Fruit fly (Drosophila melanogaster) whole organism, embryonic: Measurements from ENCODE around the gene mRpS26.

Experiments used
- Ada2b ChIP-seq: fragments of 200-800 bp; sonication (Bioruptor generic); IDR thresholded peaks from 2 replicates; pipeline ENCODE4 v1.3.6; 2022; ENCODE audit warnings: missing biosample characterization, missing genetic modification characterization
- B-H2 ChIP-seq: fragments of 200-800 bp; sonication (Bioruptor generic); optimal IDR thresholded peaks from 2 replicates; lab custom pipeline; 2018; ENCODE audit warnings: missing biosample characterization, mild to moderate bottlenecking, missing genetic modification characterization
- Blimp-1 ChIP-seq: fragments of 200-800 bp; sonication (Bioruptor generic); optimal IDR thresholded peaks from 3 replicates; lab custom pipeline; 2018; ENCODE audit warnings: missing biosample characterization, missing genetic modification characterization, mild to moderate bottlenecking, moderate library complexity, missing genetic modification reagents
- BtbVII ChIP-seq: fragments of 200-800 bp; sonication (Bioruptor generic); optimal IDR thresholded peaks from 3 replicates; lab custom pipeline; 2017; ENCODE audit warnings: missing biosample characterization, mild to moderate bottlenecking, missing genetic modification characterization
- CG10147 ChIP-seq: fragments of 200-800 bp; sonication (Bioruptor generic); optimal IDR thresholded peaks from 2 replicates; lab custom pipeline; 2019; ENCODE audit warnings: missing biosample characterization, mild to moderate bottlenecking, missing genetic modification characterization, moderate library complexity
- CG10267 ChIP-seq: fragments of 200-800 bp; sonication (Bioruptor generic); optimal IDR thresholded peaks from 2 replicates; lab custom pipeline; 2018; ENCODE audit warnings: missing biosample characterization, mild to moderate bottlenecking, missing genetic modification characterization, moderate library complexity
- CG10959 ChIP-seq: fragments of 200-800 bp; sonication (Bioruptor generic); IDR thresholded peaks from 2 replicates; pipeline ENCODE4 v1.3.6; 2022; ENCODE audit warnings: missing biosample characterization, missing genetic modification characterization
- CG11695 ChIP-seq: fragments of 200-800 bp; sonication (Bioruptor generic); IDR thresholded peaks from 3 replicates; pipeline ENCODE4 v1.3.6; 2022; ENCODE audit warnings: missing biosample characterization, missing genetic modification characterization
- CG11696 ChIP-seq: fragments of 200-800 bp; sonication (Bioruptor generic); IDR thresholded peaks from 2 replicates; pipeline ENCODE4 v1.3.6; 2022; ENCODE audit warnings: missing biosample characterization, missing genetic modification characterization
- CG14710 ChIP-seq: fragments of 200-800 bp; sonication (Bioruptor generic); optimal IDR thresholded peaks from 3 replicates; lab custom pipeline; 2019; ENCODE audit warnings: missing biosample characterization, mild to moderate bottlenecking, missing genetic modification characterization, moderate library complexity
- CG15479 ChIP-seq: fragments of 200-800 bp; sonication (Bioruptor generic); optimal IDR thresholded peaks from 3 replicates; lab custom pipeline; 2019; ENCODE audit warnings: missing biosample characterization, mild to moderate bottlenecking, missing genetic modification characterization, moderate library complexity
- CG17385 ChIP-seq: fragments of 200-800 bp; sonication (Bioruptor generic); optimal IDR thresholded peaks from 3 replicates; lab custom pipeline; 2018; ENCODE audit warnings: missing biosample characterization, mild to moderate bottlenecking, missing genetic modification characterization
- CG1832 ChIP-seq: fragments of 200-800 bp; sonication (Bioruptor generic); optimal IDR thresholded peaks from 2 replicates; lab custom pipeline; 2017; ENCODE audit warnings: missing biosample characterization, mild to moderate bottlenecking, missing genetic modification characterization, inconsistent platforms
- CG2712 ChIP-seq: fragments of 200-800 bp; optimal IDR thresholded peaks from 3 replicates; lab custom pipeline; 2019; ENCODE audit warnings: missing biosample characterization, mild to moderate bottlenecking, missing genetic modification characterization, moderate library complexity
- CG32767 ChIP-seq: fragments of 200-800 bp; sonication (Bioruptor generic); IDR thresholded peaks from 2 replicates; pipeline ENCODE4 v1.3.6; 2022; ENCODE audit warnings: missing biosample characterization, missing genetic modification characterization
- CG4820 ChIP-seq: fragments of 200-800 bp; sonication (Bioruptor generic); optimal IDR thresholded peaks from 3 replicates; lab custom pipeline; 2016; ENCODE audit warnings: missing biosample characterization, missing genetic modification characterization
- CG5245 ChIP-seq: fragments of 200-800 bp; sonication (Bioruptor generic); optimal IDR thresholded peaks from 3 replicates; lab custom pipeline; 2016; ENCODE audit warnings: missing biosample characterization, missing genetic modification characterization
- CG9437 ChIP-seq: fragments of 200-800 bp; sonication (Bioruptor generic); optimal IDR thresholded peaks from 2 replicates; lab custom pipeline; 2018; ENCODE audit warnings: missing biosample characterization, mild to moderate bottlenecking, missing genetic modification characterization
- CG9797 ChIP-seq: fragments of 200-800 bp; sonication (Bioruptor generic); optimal IDR thresholded peaks from 3 replicates; lab custom pipeline; 2018; ENCODE audit warnings: missing biosample characterization, mild to moderate bottlenecking, missing genetic modification characterization
- Camta ChIP-seq: fragments of 200-800 bp; sonication (Bioruptor generic); optimal IDR thresholded peaks from 2 replicates; lab custom pipeline; 2016; ENCODE audit warnings: missing biosample characterization, missing genetic modification characterization
- Chrac-16 ChIP-seq: fragments of 200-800 bp; sonication (Bioruptor generic); optimal IDR thresholded peaks from 3 replicates; lab custom pipeline; 2016; ENCODE audit warnings: missing biosample characterization, missing genetic modification characterization
- CkIIα-i1 ChIP-seq: fragments of 200-800 bp; sonication (Bioruptor generic); IDR thresholded peaks from 2 replicates; pipeline ENCODE4 v1.3.6; 2022; ENCODE audit warnings: missing biosample characterization, missing genetic modification characterization
- Deaf1 ChIP-seq: fragments of 200-800 bp; optimal IDR thresholded peaks from 3 replicates; lab custom pipeline; 2019; ENCODE audit warnings: missing biosample characterization, mild to moderate bottlenecking, missing genetic modification characterization, moderate library complexity
- Dll ChIP-seq: fragments of 200-800 bp; sonication (Bioruptor generic); IDR thresholded peaks from 4 replicates; pipeline ENCODE4 v1.3.6; 2022; ENCODE audit warnings: missing biosample characterization, missing genetic modification characterization; ENCODE audit not compliant: partially characterized antibody
- Drgx ChIP-seq: fragments of 200-800 bp; sonication (Bioruptor generic); IDR thresholded peaks from 2 replicates; pipeline ENCODE4 v1.3.6; 2022; ENCODE audit warnings: missing biosample characterization, missing genetic modification characterization
- Ets65A ChIP-seq: fragments of 200-800 bp; sonication (Bioruptor generic); peaks from one replicate; lab custom pipeline; 2016; ENCODE audit warnings: missing biosample characterization, missing genetic modification characterization
- HHEX ChIP-seq: fragments of 200-800 bp; sonication (Bioruptor generic); optimal IDR thresholded peaks from 3 replicates; lab custom pipeline; 2017; ENCODE audit warnings: missing biosample characterization, mild to moderate bottlenecking, missing genetic modification characterization, missing genetic modification reagents
- HLHmδ ChIP-seq: fragments of 200-800 bp; sonication (Bioruptor generic); optimal IDR thresholded peaks from 2 replicates; lab custom pipeline; 2018; ENCODE audit warnings: missing biosample characterization, mild to moderate bottlenecking, missing genetic modification characterization, moderate library complexity
- HmgZ ChIP-seq: fragments of 200-800 bp; sonication (Bioruptor generic); optimal IDR thresholded peaks from 2 replicates; lab custom pipeline; 2018; ENCODE audit warnings: missing biosample characterization, mild to moderate bottlenecking, missing genetic modification characterization
- Hr78 ChIP-seq, 2 experiments: fragments of 200-800 bp in 1 of 2; fragments of >200 bp in 1 of 2; sonication (Bioruptor generic) in 1 of 2; optimal IDR thresholded peaks; 2 replicates each; lab custom pipeline; 2017 to 2019; ENCODE audit warnings: missing biosample characterization in 2 of 2, missing genetic modification characterization in 2 of 2, mild to moderate bottlenecking in 1 of 2, moderate library complexity in 1 of 2
- Six4 ChIP-seq: fragments of 200-800 bp; sonication (Bioruptor generic); optimal IDR thresholded peaks from 2 replicates; lab custom pipeline; 2016; ENCODE audit warnings: missing biosample characterization, missing genetic modification characterization
- Sox100B ChIP-seq: fragments of 200-800 bp; sonication (Bioruptor generic); optimal IDR thresholded peaks from 3 replicates; lab custom pipeline; 2018; ENCODE audit warnings: missing biosample characterization, mild to moderate bottlenecking, missing genetic modification characterization
- bcd ChIP-seq: fragments of 200-800 bp; sonication (Bioruptor generic); optimal IDR thresholded peaks from 2 replicates; lab custom pipeline; 2017; ENCODE audit warnings: missing biosample characterization, mild to moderate bottlenecking, missing genetic modification characterization
- bsh ChIP-seq, 2 experiments: fragments of 200-800 bp; sonication (Bioruptor generic); optimal IDR thresholded peaks; 2 replicates each; lab custom pipeline; 2017 to 2018; ENCODE audit warnings: mild to moderate bottlenecking in 2 of 2, missing biosample characterization in 2 of 2, missing genetic modification characterization in 2 of 2, moderate library complexity in 1 of 2
- cg ChIP-seq: fragments of 200-800 bp; sonication (Bioruptor generic); optimal IDR thresholded peaks from 3 replicates; lab custom pipeline; 2019; ENCODE audit warnings: missing biosample characterization, mild to moderate bottlenecking, missing genetic modification characterization, moderate library complexity
- chinmo ChIP-seq: fragments of 200-800 bp; sonication (Bioruptor generic); IDR thresholded peaks from 4 replicates; pipeline ENCODE4 v1.3.6; 2022; ENCODE audit warnings: missing biosample characterization, missing genetic modification characterization; ENCODE audit not compliant: partially characterized antibody
- crp ChIP-seq, 2 experiments: fragments of 200-800 bp; sonication (Bioruptor generic); optimal IDR thresholded peaks; 2 replicates in 1 of 2; 3 replicates in 1 of 2; lab custom pipeline; 2017; ENCODE audit warnings: missing biosample characterization in 2 of 2, missing genetic modification characterization in 2 of 2, mild to moderate bottlenecking in 1 of 2, moderate library complexity in 1 of 2
- cwo ChIP-seq: fragments of 200-800 bp; sonication (Bioruptor generic); optimal IDR thresholded peaks from 3 replicates; lab custom pipeline; 2017; ENCODE audit warnings: missing biosample characterization, missing genetic modification characterization, mild to moderate bottlenecking, moderate library complexity, missing genetic modification reagents
- ewg ChIP-seq: fragments of 200-800 bp; sonication (Bioruptor generic); optimal IDR thresholded peaks from 3 replicates; lab custom pipeline; 2017; ENCODE audit warnings: mild to moderate bottlenecking, missing biosample characterization, missing genetic modification reagents, missing genetic modification characterization
- fd96Cb ChIP-seq: fragments of 200-800 bp; sonication (Bioruptor generic); optimal IDR thresholded peaks from 2 replicates; lab custom pipeline; 2018; ENCODE audit warnings: missing biosample characterization, mild to moderate bottlenecking, missing genetic modification characterization, moderate library complexity
- gem ChIP-seq: fragments of 200-800 bp; sonication (Bioruptor generic); optimal IDR thresholded peaks from 2 replicates; lab custom pipeline; 2019; ENCODE audit warnings: missing biosample characterization, mild to moderate bottlenecking, missing genetic modification characterization, moderate library complexity
- klu ChIP-seq: fragments of 200-800 bp; sonication (Bioruptor generic); IDR thresholded peaks from 2 replicates; pipeline ENCODE4 v1.3.6; 2022; ENCODE audit warnings: missing biosample characterization, missing genetic modification characterization
- nerfin-1 ChIP-seq: fragments of 200-800 bp; sonication (Bioruptor generic); optimal IDR thresholded peaks from 3 replicates; lab custom pipeline; 2019; ENCODE audit warnings: missing biosample characterization, mild to moderate bottlenecking, missing genetic modification characterization, moderate library complexity
- org-1 ChIP-seq: fragments of 200-800 bp; sonication (Bioruptor generic); optimal IDR thresholded peaks from 2 replicates; lab custom pipeline; 2017; ENCODE audit warnings: missing biosample characterization, missing genetic modification characterization
- pan ChIP-seq, 4 experiments: fragments of >200 bp in 3 of 4; fragments of 200-800 bp in 1 of 4; sonication (Bioruptor generic) in 1 of 4; optimal IDR thresholded peaks in 3 of 4; IDR thresholded peaks in 1 of 4; 2 replicates each; pipeline versions ENCODE4 v1.3.6 to Lab custom; 2017 to 2022; ENCODE audit warnings: missing biosample characterization in 2 of 4, missing genetic modification characterization in 2 of 4, mixed read lengths in 1 of 4
- pum ChIP-seq: fragments of 200-800 bp; sonication (Bioruptor generic); optimal IDR thresholded peaks from 2 replicates; lab custom pipeline; 2016; ENCODE audit warnings: missing biosample characterization, missing genetic modification characterization
- toy ChIP-seq: fragments of 200-800 bp; sonication (Bioruptor generic); IDR thresholded peaks from 2 replicates; pipeline ENCODE4 v1.3.6; 2022; ENCODE audit warnings: missing biosample characterization, missing genetic modification characterization

mRpS26 gene

DNA sequence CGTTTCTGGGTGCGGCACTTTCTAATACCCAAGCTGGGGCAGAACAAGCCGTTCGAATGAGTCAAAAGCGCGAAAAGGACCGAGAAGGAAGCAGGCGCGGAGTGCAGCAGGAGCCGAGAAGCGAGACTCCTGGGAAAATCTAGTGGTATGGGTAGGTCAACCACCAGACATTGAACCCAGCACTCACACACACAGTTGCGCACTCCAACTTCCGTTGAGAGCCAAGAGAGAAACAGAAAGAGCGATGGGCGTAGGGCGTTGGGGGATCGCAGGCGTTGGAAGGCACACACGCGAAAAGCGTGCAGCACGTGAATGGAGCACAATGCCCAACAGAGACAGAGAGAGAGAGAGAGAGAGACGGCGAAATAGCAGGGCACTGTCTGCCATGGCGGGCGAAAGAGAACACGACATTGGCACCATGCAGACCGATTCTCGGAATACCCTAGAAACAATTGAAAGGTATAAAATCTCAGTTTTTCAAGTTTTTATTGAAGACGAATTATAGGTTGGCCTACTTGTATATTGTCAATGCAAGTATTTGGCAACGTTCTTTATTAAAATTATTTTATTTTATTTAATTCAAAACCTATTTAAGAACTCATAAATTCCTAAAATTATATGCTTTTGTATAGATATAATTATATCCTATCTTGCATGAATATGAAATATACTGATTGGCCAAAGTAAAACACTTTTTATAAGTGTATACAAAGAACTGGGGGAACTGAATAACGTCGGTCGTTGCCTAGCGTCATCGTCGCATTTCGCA, 28.5 kb upstream of the mRpS26 start (continued):
- TF ChIP-seq CG9797 (GFP tag; lab: Kevin White, UChicago) (no peak), pum (GFP tag; lab: Kevin White, UChicago) (no peak), CG10959 (GFP tag; lab: Robert Waterston, UW) (no peak), cg (GFP tag; lab: Kevin White, UChicago) (peak; percentile 3), CG32767 (GFP tag; lab: Robert Waterston, UW) (no peak), Deaf1 (peak; percentile 18), BtbVII (GFP tag; lab: Kevin White, UChicago) (peak; percentile 6), CG10267 (tag; lab: Kevin White, UChicago) (peak; percentile 38), CG2712 (tag; lab: Kevin White, UChicago) (peak; percentile 72), org-1 (peak; percentile 33), CG11695 (peak; percentile 65; the same call in 2 of the 3 replicates), Blimp-1 (GFP tag; lab: Kevin White, UChicago) (peak; percentile 23), nerfin-1 (tag; lab: Kevin White, UChicago) (no peak), cwo (GFP tag; lab: Kevin White, UChicago) (peak; percentile 83), toy (no peak), CG15479 (GFP tag; lab: Kevin White, UChicago) (no peak), Sox100B (GFP tag; lab: Kevin White, UChicago) (peak; percentile 69), CG9437 (peak; percentile 28), ewg (GFP tag; lab: Kevin White, UChicago) (peak; percentile 24), pan (optimal IDR thresholded peaks at IDR 0.05; lab: Kevin White, UChicago) (no peak), pan (GFP tag; optimal IDR thresholded peaks at IDR 0.05 in 1 of 2, IDR thresholded peaks at IDR 0.05 in 1 of 2) (no peak), CG5245 (GFP tag; lab: Kevin White, UChicago) (peak; percentile 4), CG4820 (GFP tag; lab: Kevin White, UChicago) (no peak), Hr78 (GFP tag; optimal IDR thresholded peaks at IDR 0.05; lab: Kevin White, UChicago) (peak in 1 of 2 experiments; percentile 25), Ets65A (peak; percentile 68), HLHmδ (GFP tag; lab: Kevin White, UChicago) (no peak), CG1832 (peak; percentile 23), chinmo (GFP tag; lab: Robert Waterston, UW) (no peak), Six4 (GFP tag; lab: Kevin White, UChicago) (peak; percentile 8), CG10147 (peak; percentile 33), bsh (GFP tag; optimal IDR thresholded peaks at IDR 0.05; lab: Kevin White, UChicago) (peak in 1 of 2 experiments; percentile 97), klu (GFP tag; lab: Robert Waterston, UW) (no peak), Dll (GFP tag; lab: Robert Waterston, UW) (no peak), CG14710 (tag; lab: Kevin White, UChicago) (peak; percentile 53), crp (GFP tag; optimal IDR thresholded peaks at IDR 0.05; lab: Kevin White, UChicago) (no peak), Camta (GFP tag; lab: Kevin White, UChicago) (no peak), bcd (peak; percentile 10), fd96Cb (tag; lab: Kevin White, UChicago) (peak; percentile 47), CG17385 (GFP tag; lab: Kevin White, UChicago) (peak; percentile 42), HmgZ (tag; lab: Kevin White, UChicago) (no peak), B-H2 (GFP tag; lab: Kevin White, UChicago) (no peak), gem (peak; percentile 75), HHEX (GFP tag; lab: Kevin White, UChicago) (no peak), CkIIα-i1 (GFP tag; lab: Robert Waterston, UW) (no peak), Ada2b (GFP tag; lab: Robert Waterston, UW) (no peak), Chrac-16 (GFP tag; lab: Kevin White, UChicago) (peak; percentile 26), Drgx (GFP tag; lab: Robert Waterston, UW) (peak; percentile 93), CG11696 (GFP tag; lab: Robert Waterston, UW) (no peak)
